Fruit fly (Drosophila melanogaster) whole organism, pupa: Measurements from ENCODE around the gene RpL36.

Experiments used
- CG10348 ChIP-seq: fragments of 200-800 bp; sonication (Bioruptor generic); IDR thresholded peaks from 2 replicates; pipeline ENCODE4 v1.3.6; 2022; ENCODE audit warnings: missing biosample characterization, missing genetic modification characterization
- CG12605 ChIP-seq: fragments of 200-800 bp; sonication (Bioruptor generic); IDR thresholded peaks from 2 replicates; pipeline ENCODE4 v1.3.6; 2022; ENCODE audit warnings: missing biosample characterization, missing genetic modification characterization
- CG13204 ChIP-seq: fragments of 200-800 bp; sonication (Bioruptor generic); optimal IDR thresholded peaks from 2 replicates; lab custom pipeline; 2018; ENCODE audit warnings: missing biosample characterization, mild to moderate bottlenecking, missing genetic modification characterization, moderate library complexity
- CG14655 ChIP-seq: fragments of 200-800 bp; sonication (Bioruptor generic); optimal IDR thresholded peaks from 3 replicates; lab custom pipeline; 2017; ENCODE audit warnings: mild to moderate bottlenecking, missing biosample characterization, missing genetic modification reagents, missing genetic modification characterization
- CG15710 ChIP-seq: fragments of 200-800 bp; sonication (Bioruptor generic); optimal IDR thresholded peaks from 2 replicates; lab custom pipeline; 2018; ENCODE audit warnings: missing biosample characterization, mild to moderate bottlenecking, missing genetic modification characterization, moderate library complexity
- CG17806 ChIP-seq: fragments of 200-800 bp; sonication (Bioruptor generic); optimal IDR thresholded peaks from 2 replicates; lab custom pipeline; 2018; ENCODE audit warnings: missing biosample characterization, mild to moderate bottlenecking, missing genetic modification characterization, moderate library complexity
- CG32121 ChIP-seq: fragments of 200-800 bp; sonication (Bioruptor generic); IDR thresholded peaks from 2 replicates; pipeline ENCODE4 v1.3.6; 2022; ENCODE audit warnings: missing biosample characterization, missing genetic modification characterization
- CG34367 ChIP-seq: fragments of 200-800 bp; sonication (Bioruptor generic); optimal IDR thresholded peaks from 2 replicates; lab custom pipeline; 2018; ENCODE audit warnings: missing biosample characterization, mild to moderate bottlenecking, missing genetic modification characterization
- CG4496 ChIP-seq: fragments of 200-800 bp; sonication (Bioruptor generic); IDR thresholded peaks from 3 replicates; pipeline ENCODE4 v1.3.6; 2022; ENCODE audit warnings: missing biosample characterization, missing genetic modification characterization
- CG8159 ChIP-seq: fragments of 200-800 bp; sonication (Bioruptor generic); optimal IDR thresholded peaks from 3 replicates; lab custom pipeline; 2018; ENCODE audit warnings: missing biosample characterization, mild to moderate bottlenecking, missing genetic modification characterization, moderate library complexity
- CG8301 ChIP-seq: fragments of 200-800 bp; sonication (Bioruptor generic); optimal IDR thresholded peaks from 2 replicates; lab custom pipeline; 2018; ENCODE audit warnings: missing biosample characterization, mild to moderate bottlenecking, missing genetic modification characterization
- CG9948 ChIP-seq: fragments of 200-800 bp; sonication (Bioruptor generic); optimal IDR thresholded peaks from 2 replicates; lab custom pipeline; 2018; ENCODE audit warnings: missing biosample characterization, mild to moderate bottlenecking, missing genetic modification characterization, moderate library complexity
- D1 ChIP-seq: fragments of 200-800 bp; sonication (Bioruptor generic); optimal IDR thresholded peaks from 2 replicates; lab custom pipeline; 2018; ENCODE audit warnings: missing biosample characterization, mild to moderate bottlenecking, missing genetic modification characterization, moderate library complexity
- EcR ChIP-seq: fragments of 200-800 bp; sonication (Bioruptor generic); optimal IDR thresholded peaks from 3 replicates; lab custom pipeline; 2019; ENCODE audit warnings: missing biosample characterization, missing genetic modification characterization, mild to moderate bottlenecking, moderate library complexity, missing genetic modification reagents
- Ets98B ChIP-seq: fragments of 200-800 bp; sonication (Bioruptor generic); IDR thresholded peaks from 2 replicates; pipeline ENCODE4 v1.3.6; 2022; ENCODE audit warnings: missing biosample characterization, missing genetic modification characterization
- Pif1A ChIP-seq: fragments of 200-800 bp; sonication (Bioruptor generic); optimal IDR thresholded peaks from 3 replicates; lab custom pipeline; 2016; ENCODE audit warnings: missing biosample characterization, missing genetic modification characterization
- Pif1B ChIP-seq: fragments of 200-800 bp; sonication (Bioruptor generic); optimal IDR thresholded peaks from 3 replicates; lab custom pipeline; 2016; ENCODE audit warnings: missing biosample characterization, missing genetic modification characterization
- Snoo ChIP-seq: fragments of 200-800 bp; sonication (Bioruptor generic); optimal IDR thresholded peaks from 3 replicates; lab custom pipeline; 2017; ENCODE audit warnings: missing biosample characterization, mild to moderate bottlenecking, missing genetic modification characterization, inconsistent platforms
- fd96Ca ChIP-seq: fragments of 200-800 bp; sonication (Bioruptor generic); IDR thresholded peaks from 3 replicates; pipeline ENCODE4 v1.3.6; 2022; ENCODE audit warnings: missing biosample characterization, missing genetic modification characterization
- gl ChIP-seq: fragments of 200-800 bp; sonication (Bioruptor generic); optimal IDR thresholded peaks from 2 replicates; lab custom pipeline; 2018; ENCODE audit warnings: missing biosample characterization, mild to moderate bottlenecking, missing genetic modification characterization
- rn ChIP-seq: fragments of 200-800 bp; sonication (Bioruptor generic); IDR thresholded peaks from 2 replicates; pipeline ENCODE4 v1.3.6; 2022; ENCODE audit warnings: missing biosample characterization, missing genetic modification characterization

The RpL36 gene

DNA sequence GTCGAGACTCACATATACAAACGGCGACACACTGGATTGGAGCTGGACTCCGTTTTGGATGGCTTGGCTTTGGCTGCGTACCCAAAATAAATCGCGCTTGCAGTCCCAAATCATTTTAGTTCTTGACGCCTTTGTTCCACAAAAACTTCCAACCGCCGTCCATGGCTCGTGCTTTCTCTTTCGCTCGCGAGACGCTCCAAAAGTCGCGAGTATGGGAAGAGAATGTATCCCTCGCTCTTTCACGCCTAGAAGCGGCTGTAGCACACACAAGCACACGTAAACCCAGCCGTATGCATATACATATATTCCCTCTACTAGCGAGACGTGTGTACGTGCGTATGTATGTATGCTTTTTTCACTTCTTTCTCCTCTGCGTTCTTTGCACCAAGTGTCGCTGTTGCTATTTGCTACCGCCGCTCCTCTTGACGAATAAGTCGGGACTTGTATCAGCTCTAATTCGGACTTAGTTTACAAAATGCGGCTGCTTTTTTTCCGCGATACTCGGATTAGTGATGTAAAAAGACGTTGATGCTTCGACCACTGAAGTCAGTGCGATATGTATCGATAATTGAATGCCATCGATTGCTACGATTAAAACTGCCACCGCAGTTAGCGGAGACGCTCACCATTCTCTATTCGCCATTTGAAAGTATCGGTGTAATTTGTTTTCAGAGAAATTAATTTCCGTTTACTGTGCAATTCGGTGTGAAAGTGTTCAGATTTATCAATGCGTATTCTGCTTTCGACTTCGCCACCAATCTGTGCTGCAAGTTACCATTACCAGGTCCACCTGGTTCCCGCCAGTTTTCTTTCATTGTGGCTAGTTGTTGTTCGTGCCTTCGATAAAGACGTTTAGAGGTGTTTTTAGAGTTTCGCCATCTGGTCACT, 26.5 kb upstream of the RpL36 start, which contains the start of the genes Hmt4-20 and SkpA:
Gene Hmt4-20, minus strand, starts transcription at position 542 of the 888 bp plus-strand sequence.
Gene SkpA, plus strand, starts transcription at position 623 of the 888 bp plus-strand sequence.
- no peak for TF ChIP-seq Ets98B (GFP tag; lab: Robert Waterston, UW)
- TF ChIP-seq CG17806: no peak
- no peak for TF ChIP-seq CG8159 (tag; lab: Kevin White, UChicago)
- no peak for TF ChIP-seq EcR
- no peak for TF ChIP-seq Pif1B (GFP tag; lab: Kevin White, UChicago)
- no peak for TF ChIP-seq CG8301 (tag; lab: Kevin White, UChicago)
- no peak for TF ChIP-seq CG15710 (tag; lab: Kevin White, UChicago)
- no peak for TF ChIP-seq CG34367 (tag; lab: Kevin White, UChicago)
- no peak for TF ChIP-seq CG14655 (GFP tag; lab: Kevin White, UChicago)
- no peak for TF ChIP-seq CG13204
- no peak for TF ChIP-seq fd96Ca (GFP tag; lab: Robert Waterston, UW)
- TF ChIP-seq CG4496 (GFP tag; lab: Robert Waterston, UW): no peak
- no peak for TF ChIP-seq CG9948 (tag; lab: Kevin White, UChicago)
- TF ChIP-seq CG12605 (GFP tag; lab: Robert Waterston, UW): no peak
- TF ChIP-seq rn (GFP tag; lab: Robert Waterston, UW): no peak
- no peak for TF ChIP-seq gl (tag; lab: Kevin White, UChicago)
- TF ChIP-seq D1 (tag; lab: Kevin White, UChicago): no peak
- no peak for TF ChIP-seq CG10348

- peak; percentile 93 for TF ChIP-seq CG8301 (tag; lab: Kevin White, UChicago)
- TF ChIP-seq CG10348: peak; percentile 88
- TF ChIP-seq CG34367 (tag; lab: Kevin White, UChicago): peak; percentile 94
- no peak for TF ChIP-seq CG14655 (GFP tag; lab: Kevin White, UChicago)
- peak; percentile 97 for TF ChIP-seq CG12605 (GFP tag; lab: Robert Waterston, UW)
- no peak for TF ChIP-seq D1 (tag; lab: Kevin White, UChicago)
- peak; percentile 90 for TF ChIP-seq CG8159 (tag; lab: Kevin White, UChicago)
- TF ChIP-seq Pif1B (GFP tag; lab: Kevin White, UChicago): peak; percentile 94
- TF ChIP-seq Pif1A: peak; percentile 95
- peak; percentile 91 for TF ChIP-seq CG17806
- TF ChIP-seq CG13204: no peak
- TF ChIP-seq Snoo (tag; lab: Kevin White, UChicago): peak; percentile 95
- peak; percentile 99 for TF ChIP-seq fd96Ca (GFP tag; lab: Robert Waterston, UW)
- peak; percentile 91 for TF ChIP-seq rn (GFP tag; lab: Robert Waterston, UW)
- peak; percentile 94 for TF ChIP-seq CG15710 (tag; lab: Kevin White, UChicago)
- peak; percentile 98 for TF ChIP-seq CG32121 (GFP tag; lab: Robert Waterston, UW)
- no peak for TF ChIP-seq EcR
- TF ChIP-seq CG9948 (tag; lab: Kevin White, UChicago): peak; percentile 87
- TF ChIP-seq Ets98B (GFP tag; lab: Robert Waterston, UW): peak; percentile 99
- TF ChIP-seq CG4496 (GFP tag; lab: Robert Waterston, UW): peak; percentile 99
- peak; percentile 89 for TF ChIP-seq gl (tag; lab: Kevin White, UChicago)
Observed at dm6 chrX:654949-655348, 25.7 kb upstream of the RpL36 start.

DNA sequence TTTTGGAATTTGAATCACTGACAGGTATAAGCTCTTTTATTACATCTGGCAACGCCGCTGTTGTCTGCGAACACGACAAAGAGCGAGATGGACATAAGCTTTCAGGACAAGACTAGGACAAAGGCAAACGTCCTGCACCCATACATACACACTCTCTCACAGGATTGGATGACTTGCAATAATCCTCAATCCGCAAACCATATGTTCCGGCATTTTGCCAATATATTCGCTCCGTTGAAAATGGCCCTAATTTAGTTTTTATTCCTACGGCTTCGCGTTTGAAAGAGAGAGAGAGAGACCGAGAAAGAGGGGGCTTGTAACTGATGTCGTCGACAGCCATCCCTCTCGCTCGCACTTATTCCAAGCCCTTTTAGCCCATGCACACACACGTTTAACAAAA, 24.9 kb upstream of the RpL36 start:
- TF ChIP-seq EcR (peak; percentile 47), fd96Ca (GFP tag; lab: Robert Waterston, UW) (no peak)

DNA sequence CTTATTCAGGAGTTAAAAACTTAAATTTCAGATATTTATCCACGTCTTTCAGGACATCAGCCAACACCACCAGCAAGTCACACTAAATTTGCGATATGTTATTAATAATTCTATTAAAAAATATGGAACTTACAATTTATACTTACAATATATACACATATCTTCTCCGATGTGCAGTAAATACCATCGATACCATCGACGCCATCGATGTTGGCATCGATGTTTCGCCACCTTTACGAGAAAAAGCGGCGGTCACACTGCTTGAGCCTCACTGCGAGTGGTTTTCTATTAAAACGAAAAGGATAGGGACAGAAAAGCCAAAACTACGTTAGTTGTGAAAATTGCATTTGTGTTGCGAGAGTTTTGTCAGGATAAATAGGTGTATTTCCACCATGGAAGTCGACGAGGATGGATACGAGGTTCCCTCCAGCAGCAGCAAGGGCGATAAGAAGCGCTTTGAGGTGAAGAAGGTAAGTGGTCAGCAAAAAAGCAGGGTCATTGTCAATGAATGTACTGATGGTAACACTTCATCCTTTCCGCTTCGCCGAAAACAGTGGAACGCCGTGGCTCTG, 17.9 kb upstream of the RpL36 start, which contains the start of gene Roc1a:
Gene Roc1a, plus strand, starts transcription at position 249 of the 572 bp plus-strand sequence.
- no peak for TF ChIP-seq fd96Ca (GFP tag; lab: Robert Waterston, UW)
- no peak for TF ChIP-seq CG4496 (GFP tag; lab: Robert Waterston, UW)
- TF ChIP-seq Ets98B (GFP tag; lab: Robert Waterston, UW): peak; percentile 17; the same call in 1 of the 2 replicates
- peak; percentile 16 for TF ChIP-seq EcR
- TF ChIP-seq CG8301 (tag; lab: Kevin White, UChicago): no peak
- no peak for TF ChIP-seq CG14655 (GFP tag; lab: Kevin White, UChicago)
- no peak for TF ChIP-seq rn (GFP tag; lab: Robert Waterston, UW)

DNA sequence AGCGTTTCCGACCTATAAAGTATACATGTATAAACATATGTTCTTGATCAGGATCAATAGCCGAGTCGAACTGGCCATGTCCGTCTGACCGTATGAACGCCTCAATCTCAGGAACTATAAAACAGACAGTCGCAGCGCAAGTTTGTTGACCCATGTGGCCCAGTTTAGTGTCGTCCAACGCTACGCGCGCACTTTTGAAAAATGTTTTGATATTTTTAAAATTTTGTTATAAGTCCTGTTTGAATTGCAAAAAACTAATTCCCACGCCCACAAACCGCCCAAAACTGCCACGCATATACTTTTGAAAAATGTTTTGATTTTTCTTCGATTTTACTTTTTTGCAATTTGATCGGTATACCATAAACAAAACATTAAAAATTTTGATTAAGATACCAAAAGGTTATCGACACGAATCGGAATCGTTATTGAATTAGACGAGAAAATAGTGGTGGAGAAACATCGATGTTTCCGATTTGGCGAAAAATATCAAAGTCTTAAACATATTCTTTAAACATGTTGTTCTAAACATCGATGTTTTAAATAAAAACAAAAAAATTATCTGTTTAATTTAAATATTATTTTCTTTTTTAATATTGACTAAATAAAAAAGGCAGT, 17.2 kb upstream of the RpL36 start:
- TF ChIP-seq CG12605 (GFP tag; lab: Robert Waterston, UW) (0 out of 2 replicates have a peak, but pooled peaks have one; percentile 9), CG32121 (GFP tag; lab: Robert Waterston, UW) (no peak), EcR (peak; percentile 92), Pif1B (GFP tag; lab: Kevin White, UChicago) (no peak), CG8159 (tag; lab: Kevin White, UChicago) (no peak), CG8301 (tag; lab: Kevin White, UChicago) (no peak), fd96Ca (GFP tag; lab: Robert Waterston, UW) (no peak)
- TF ChIP-seq, all 21 proteins: peak for 2
